Worm (Caenorhabditis elegans): ENCODE results near the gene M7.8.

DNA sequence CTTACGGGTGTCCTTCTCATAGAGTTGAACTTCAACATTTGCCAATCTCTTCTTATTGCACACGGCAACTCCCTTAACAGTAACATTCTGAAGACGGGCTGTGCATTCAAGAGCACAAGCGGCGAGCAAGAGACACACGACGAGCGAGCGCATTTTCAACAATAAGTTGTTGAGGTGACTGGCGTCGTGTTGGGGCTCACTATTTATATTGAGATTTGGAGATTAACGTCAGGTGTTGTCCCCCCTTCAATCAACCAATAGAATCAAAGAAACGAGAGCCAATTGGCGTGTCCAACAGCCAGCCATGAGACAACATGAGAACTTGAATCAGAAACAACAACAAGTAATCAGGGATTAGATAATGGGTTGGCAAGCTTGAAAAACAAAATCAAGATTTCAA lies 30.9 kb downstream of the M7.8 start, which contains the start of gene ttr-16:
- TF ChIP-seq T22C8.4 (GFP tag; IDR thresholded peaks at IDR 0.05): no peak
- no peak for TF ChIP-seq ref-1 (GFP tag; conservative IDR thresholded peaks at IDR 0.05)
- TF ChIP-seq tab-1 (GFP tag; IDR thresholded peaks at IDR 0.05): no peak
- TF ChIP-seq flt-1 (GFP tag; IDR thresholded peaks at IDR 0.05): 0 out of 2 replicates have a peak, but pooled peaks have one; percentile 5
- TF ChIP-seq ztf-29 (GFP tag; IDR thresholded peaks at IDR 0.05): no peak
